Fruit fly (Drosophila melanogaster): Measurements from ENCODE around the gene modSP.

modSP gene

dm6 chr3R:16655494-16656493 is at the start of gene modSP (continued):
- TF ChIP-seq schlank (tag; optimal IDR thresholded peaks at IDR 0.05) (no peak), CG9817 (tag; optimal IDR thresholded peaks at IDR 0.05) (peak; percentile 7), toy (GFP tag; IDR thresholded peaks at IDR 0.05) (no peak), pum (GFP tag; optimal IDR thresholded peaks at IDR 0.05) (no peak), jumu (GFP tag; optimal IDR thresholded peaks at IDR 0.05) (peak; percentile 18), Scr (GFP tag; IDR thresholded peaks at IDR 0.05; ENCODE audit: partially characterized antibody) (peak; percentile 74), Vsx1 (GFP tag; optimal IDR thresholded peaks at IDR 0.05) (no peak), Bdp1 (GFP tag; optimal IDR thresholded peaks at IDR 0.05) (no peak), Asciz (GFP tag; optimal IDR thresholded peaks at IDR 0.05) (no peak), fd96Cb (tag; optimal IDR thresholded peaks at IDR 0.05) (peak; percentile 24), trh (GFP tag; optimal IDR thresholded peaks at IDR 0.05) (no peak), CkIIα-i1 (GFP tag; IDR thresholded peaks at IDR 0.05) (no peak), sisA (GFP tag; IDR thresholded peaks at IDR 0.05) (peak; percentile 31; the same call in 1 of the 2 replicates), CG11695 (GFP tag; IDR thresholded peaks at IDR 0.05) (no peak), pb (GFP tag; optimal IDR thresholded peaks at IDR 0.05) (peak; percentile 22), sd (tag; optimal IDR thresholded peaks at IDR 0.05) (peak; percentile 62), CG10959 (GFP tag; IDR thresholded peaks at IDR 0.05) (no peak), zfh1 (GFP tag; IDR thresholded peaks at IDR 0.05) (peak; percentile 57; the same call in 2 of the 3 replicates), CG12236 (GFP tag; optimal IDR thresholded peaks at IDR 0.05) (peak; percentile 15), vnd (GFP tag; IDR thresholded peaks at IDR 0.05; ENCODE audit: partially characterized antibody) (peak; percentile 62), CG15073 (GFP tag; optimal IDR thresholded peaks at IDR 0.05) (no peak), CG6254 (GFP tag; optimal IDR thresholded peaks at IDR 0.05) (no peak), CG5953 (GFP tag; IDR thresholded peaks at IDR 0.05) (no peak), CG12104 (GFP tag; optimal IDR thresholded peaks at IDR 0.05) (peak; percentile 39), scrt (GFP tag; optimal IDR thresholded peaks at IDR 0.05) (no peak), zfh2 (GFP tag; optimal IDR thresholded peaks at IDR 0.05) (peak; percentile 25), Aef1 (GFP tag; IDR thresholded peaks at IDR 0.05) (no peak), insv (GFP tag; optimal IDR thresholded peaks at IDR 0.05) (peak in 1 of 2 experiments; percentile 14), CG11504 (tag; optimal IDR thresholded peaks at IDR 0.05) (peak; percentile 35), Max (GFP tag; optimal IDR thresholded peaks at IDR 0.05) (no peak), Sry-δ (GFP tag; optimal IDR thresholded peaks at IDR 0.05) (peak; percentile 49), Hey (tag; optimal IDR thresholded peaks at IDR 0.05) (no peak), oc (tag; optimal IDR thresholded peaks at IDR 0.05) (no peak), Fer3 (tag; optimal IDR thresholded peaks at IDR 0.05) (peak; percentile 6), CG34376 (GFP tag; optimal IDR thresholded peaks at IDR 0.05) (no peak), Sox102F (GFP tag; optimal IDR thresholded peaks at IDR 0.05) (peak; percentile 35), Bgb (GFP tag; IDR thresholded peaks at IDR 0.05; ENCODE audit: partially characterized antibody) (peak; percentile 78), ftz-f1 (GFP tag; optimal IDR thresholded peaks at IDR 0.05) (no peak), CG14014 (GFP tag; IDR thresholded peaks at IDR 0.05) (no peak), CG13296 (GFP tag; optimal IDR thresholded peaks at IDR 0.05) (no peak), kni (GFP tag; optimal IDR thresholded peaks at IDR 0.05) (peak; percentile 34), onecut (GFP tag; IDR thresholded peaks at IDR 0.05) (peak; percentile 91), CG4360 (GFP tag; IDR thresholded peaks at IDR 0.05) (no peak), CG6654 (GFP tag; optimal IDR thresholded peaks at IDR 0.05) (no peak), luna (GFP tag; optimal IDR thresholded peaks at IDR 0.05) (no peak), kah (GFP tag; optimal IDR thresholded peaks at IDR 0.05) (no peak), CG1602 (GFP tag; optimal IDR thresholded peaks at IDR 0.05) (no peak), h (optimal IDR thresholded peaks at IDR 0.05) (no peak), CG12744 (GFP tag; optimal IDR thresholded peaks at IDR 0.05) (peak; percentile 6)
